Fruit fly (Drosophila melanogaster) Kc167 (cell line): ENCODE results near the gene Gr22e.

Source experiments
- Myc ChIP-seq: fragments of >200 bp; optimal IDR thresholded peaks from 2 replicates; lab custom pipeline; 2017; ENCODE audit warnings: missing external identifiers
- h ChIP-seq: fragments of >200 bp; optimal IDR thresholded peaks from 3 replicates; lab custom pipeline; 2018; ENCODE audit warnings: missing external identifiers
- psq ChIP-seq: fragments of >200 bp; optimal IDR thresholded peaks from 2 replicates; lab custom pipeline; 2017; ENCODE audit warnings: missing external identifiers

DNA sequence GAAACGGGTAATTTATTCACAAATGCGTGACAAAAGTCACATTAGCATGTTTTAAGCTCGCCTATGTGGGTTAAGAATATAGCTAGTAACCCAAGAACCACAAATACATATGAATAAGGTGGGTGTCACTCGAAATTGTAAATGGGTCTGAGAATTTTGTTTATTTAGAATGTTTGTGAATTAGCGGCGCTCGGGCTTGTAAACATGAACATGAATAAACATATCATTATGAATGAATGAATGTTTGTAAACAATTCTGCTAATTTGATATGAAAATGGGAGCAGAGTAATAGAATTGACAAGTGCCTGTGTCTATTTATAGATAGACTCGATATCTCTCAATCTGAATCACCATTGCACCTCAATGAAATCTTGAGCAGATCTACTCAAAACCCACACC, 48.7 kb upstream of the Gr22e start:
- TF ChIP-seq Myc (lab: Kevin White, UChicago) (no peak), psq (lab: Kevin White, UChicago) (no peak), h (lab: Kevin White, UChicago) (no peak)
